Fruit fly (Drosophila melanogaster) whole organism, prepupa: Measurements from ENCODE around the gene CNMaR.

Experiments used
- CG11294 ChIP-seq: fragments of 200-800 bp; sonication (Bioruptor generic); IDR thresholded peaks from 2 replicates; pipeline ENCODE4 v1.3.6; 2022; ENCODE audit warnings: missing biosample characterization, missing genetic modification characterization
- CG11762 ChIP-seq: fragments of 200-800 bp; sonication (Bioruptor generic); optimal IDR thresholded peaks from 3 replicates; lab custom pipeline; 2016; ENCODE audit warnings: missing biosample characterization, missing genetic modification characterization; ENCODE audit not compliant: insufficient read depth
- CG11902 ChIP-seq: fragments of 200-800 bp; sonication (Bioruptor generic); optimal IDR thresholded peaks from 3 replicates; lab custom pipeline; 2016; ENCODE audit warnings: missing biosample characterization, missing genetic modification characterization
- CG1621 ChIP-seq: fragments of 200-800 bp; sonication (Bioruptor generic); optimal IDR thresholded peaks from 3 replicates; lab custom pipeline; 2018; ENCODE audit warnings: missing biosample characterization, mild to moderate bottlenecking, missing genetic modification characterization
- CG4318 ChIP-seq: fragments of 200-800 bp; sonication (Bioruptor generic); optimal IDR thresholded peaks from 3 replicates; lab custom pipeline; 2017; ENCODE audit warnings: missing biosample characterization, mild to moderate bottlenecking, missing genetic modification characterization
- CG8119 ChIP-seq: fragments of 200-800 bp; sonication (Bioruptor generic); IDR thresholded peaks from 3 replicates; pipeline ENCODE4 v1.3.6; 2022; ENCODE audit warnings: missing biosample characterization, missing genetic modification characterization
- Eip78C ChIP-seq: fragments of 200-800 bp; sonication (Bioruptor generic); peaks from one replicate; lab custom pipeline; 2016; ENCODE audit warnings: missing biosample characterization, missing genetic modification characterization
- Hr38 ChIP-seq: sonication (Bioruptor generic); optimal IDR thresholded peaks from 2 replicates; lab custom pipeline; 2016; ENCODE audit warnings: missing biosample characterization, missing genetic modification characterization
- cyc ChIP-seq: fragments of 200-800 bp; sonication (Bioruptor generic); optimal IDR thresholded peaks from 3 replicates; lab custom pipeline; 2016; ENCODE audit warnings: missing biosample characterization, missing genetic modification characterization

DNA sequence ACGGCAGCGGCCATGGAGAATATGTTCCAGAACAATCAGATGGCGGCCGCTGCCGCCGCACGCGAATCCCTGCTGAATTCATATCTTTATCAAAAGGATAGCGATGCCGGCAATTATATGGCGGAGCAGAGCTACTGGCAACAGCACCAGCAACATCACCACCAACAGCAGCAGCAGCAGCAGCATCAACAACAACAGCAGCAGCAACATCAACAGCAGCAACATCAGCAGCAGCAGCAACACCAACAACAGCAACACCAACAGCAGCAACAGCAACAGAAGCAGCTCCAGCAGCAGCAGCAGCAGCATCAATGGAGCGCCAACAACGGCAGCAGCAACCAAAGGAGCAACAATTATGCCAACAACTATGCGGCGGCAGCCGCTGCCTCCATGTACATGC, 64.9 kb downstream of the CNMaR start:
- TF ChIP-seq CG8119: no peak
- TF ChIP-seq CG4318 (GFP tag; lab: Kevin White, UChicago): no peak
- no peak for TF ChIP-seq CG1621
- TF ChIP-seq CG11294 (GFP tag; lab: Robert Waterston, UW): no peak
- no peak for TF ChIP-seq Hr38 (GFP tag; lab: Kevin White, UChicago)
- TF ChIP-seq CG11762 (GFP tag; lab: Kevin White, UChicago): no peak
- TF ChIP-seq CG11902: no peak
- no peak for TF ChIP-seq cyc (GFP tag; lab: Kevin White, UChicago)
- no peak for TF ChIP-seq Eip78C (GFP tag; lab: Kevin White, UChicago)
